Worm (Caenorhabditis elegans) whole organism, young adult: ENCODE results near the gene C27H6.8.

ENCODE experiments used
- Y67H2A.10 ChIP-seq: fragments of 200-800 bp; sonication (Bioruptor generic); conservative IDR thresholded peaks from 2 replicates; pipeline ENCODE4 v1.3.6; 2022; ENCODE audit warnings: missing genetic modification reagents, missing genetic modification characterization, missing compliant biosample characterization
- ama-1 ChIP-seq, 3 experiments: fragments of 150-350 bp in 1 of 3; sonication (generic microtip) in 2 of 3; optimal IDR thresholded peaks; 2 replicates each; lab custom pipeline; 2014 to 2018; ENCODE audit warnings: missing biosample characterization in 2 of 3, missing genetic modification characterization in 2 of 3, missing genetic modification reagents in 2 of 3
- cebp-1 ChIP-seq, 2 experiments: fragments of 200-800 bp in 1 of 2; sonication (Bioruptor generic) in 1 of 2; sonication (generic microtip) in 1 of 2; IDR thresholded peaks in 1 of 2; optimal IDR thresholded peaks in 1 of 2; 2 replicates each; pipeline versions ENCODE4 v1.3.6 to Lab custom; 2017 to 2022; ENCODE audit warnings: missing compliant biosample characterization in 2 of 2, missing genetic modification characterization in 2 of 2, mild to moderate bottlenecking in 1 of 2, missing genetic modification reagents in 1 of 2, moderate library complexity in 1 of 2
- dpl-1 ChIP-seq: fragments of 150-350 bp; optimal IDR thresholded peaks from 2 replicates; lab custom pipeline; 2014; ENCODE audit warnings: missing biosample characterization, missing genetic modification reagents, missing genetic modification characterization
- efl-1 ChIP-seq: fragments of 150-350 bp; optimal IDR thresholded peaks from 2 replicates; lab custom pipeline; 2014; ENCODE audit warnings: missing biosample characterization, missing genetic modification reagents, missing genetic modification characterization
- him-1 ChIP-seq: sonication (generic microtip); optimal IDR thresholded peaks from 2 replicates; lab custom pipeline; 2016; ENCODE audit warnings: missing genotype, missing genetic modification reagents, missing genetic modification characterization, missing compliant biosample characterization
- lin-26 ChIP-seq: fragments of 200-800 bp; sonication (Bioruptor generic); IDR thresholded peaks from 2 replicates; pipeline ENCODE4 v1.3.6; 2022; ENCODE audit warnings: missing genetic modification reagents, missing genetic modification characterization, missing compliant biosample characterization
- lsy-27 ChIP-seq: sonication (generic microtip); optimal IDR thresholded peaks from 2 replicates; lab custom pipeline; 2017; ENCODE audit warnings: missing genetic modification characterization, mild to moderate bottlenecking, missing compliant biosample characterization, antibody characterized with exemption, missing genotype, borderline replicate concordance; ENCODE audit not compliant: insufficient read depth
- nfya-1 ChIP-seq: sonication (generic microtip); optimal IDR thresholded peaks from 2 replicates; lab custom pipeline; 2017; ENCODE audit warnings: antibody characterized with exemption, missing compliant biosample characterization, missing genetic modification characterization, borderline replicate concordance; ENCODE audit not compliant: insufficient read depth
- nfya-2 ChIP-seq: fragments of 200-800 bp; sonication (Bioruptor generic); IDR thresholded peaks from 2 replicates; pipeline ENCODE4 v1.3.6; 2022; ENCODE audit warnings: missing genetic modification reagents, missing genetic modification characterization, missing compliant biosample characterization
- pha-4 ChIP-seq: fragments of 150-350 bp; sonication (generic microtip); optimal IDR thresholded peaks from 2 replicates; lab custom pipeline; 2014; ENCODE audit warnings: missing biosample characterization, missing genetic modification reagents, missing genetic modification characterization
- rcor-1 ChIP-seq: fragments of 200-800 bp; sonication (Bioruptor generic); IDR thresholded peaks from 2 replicates; pipeline ENCODE4 v1.3.6; 2022; ENCODE audit warnings: missing genetic modification reagents, missing genetic modification characterization, missing compliant biosample characterization
- tbx-9 ChIP-seq: sonication (generic microtip); optimal IDR thresholded peaks from 2 replicates; lab custom pipeline; 2016; ENCODE audit warnings: borderline replicate concordance, missing genetic modification characterization, inconsistent platforms, missing compliant biosample characterization
- ztf-26 ChIP-seq: sonication (generic microtip); optimal IDR thresholded peaks from 2 replicates; lab custom pipeline; 2017; ENCODE audit warnings: missing genetic modification characterization, missing compliant biosample characterization

DNA sequence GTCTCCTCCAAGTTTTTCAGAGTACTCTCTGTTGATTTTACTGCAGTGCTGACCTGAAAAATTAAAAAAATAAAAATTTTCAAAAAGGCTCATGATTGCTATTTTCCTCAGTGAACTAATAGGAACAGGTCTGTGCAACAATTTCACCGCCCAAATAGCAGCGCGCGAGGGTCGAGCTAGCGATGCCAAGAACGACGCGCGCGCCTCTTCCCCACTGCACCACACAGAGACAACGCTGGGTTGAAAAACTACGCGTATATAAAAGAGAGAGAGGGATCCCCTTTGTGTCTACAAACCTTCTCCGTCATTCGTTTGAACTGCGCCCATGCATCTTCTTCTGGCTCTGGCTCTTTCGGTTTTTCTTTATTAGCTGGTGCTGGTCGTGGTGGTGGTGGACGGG, 17.5 kb downstream of the C27H6.8 start:
- TF ChIP-seq ama-1 (optimal IDR thresholded peaks at IDR 0.05; lab: Kevin White, UChicago) (no peak), ama-1 (GFP tag; optimal IDR thresholded peaks at IDR 0.05; lab: Kevin White, UChicago) (peak; percentile 85 to 94), ztf-26 (peak; percentile 75), him-1 (peak; percentile 97), cebp-1 (GFP tag; IDR thresholded peaks at IDR 0.05; lab: Robert Waterston, UW) (no peak), cebp-1 (tag; optimal IDR thresholded peaks at IDR 0.05; lab: Kevin White, UChicago) (peak; percentile 83), nfya-2 (no peak), efl-1 (GFP tag; lab: Kevin White, UChicago) (peak; percentile 32), lin-26 (GFP tag; lab: Robert Waterston, UW) (peak; percentile 99), dpl-1 (GFP tag; lab: Kevin White, UChicago) (no peak), pha-4 (tag; lab: Kevin White, UChicago) (no peak), Y67H2A.10 (peak; percentile 66; the same call in 1 of the 2 replicates), lsy-27 (tag; lab: Kevin White, UChicago) (no peak), tbx-9 (tag; lab: Kevin White, UChicago) (peak; percentile 70), nfya-1 (no peak), rcor-1 (peak; percentile 69)
